Worm (Caenorhabditis elegans) whole organism, L4 larva: ENCODE data around the gene E02C12.11.

Experiments
- F37D6.2 ChIP-seq: sonication (generic microtip); optimal IDR thresholded peaks from 2 replicates; lab custom pipeline; 2016; ENCODE audit warnings: mild to moderate bottlenecking, missing genetic modification characterization, missing compliant biosample characterization
- aha-1 ChIP-seq: fragments of 150-350 bp; peaks from one replicate; lab custom pipeline; 2014; ENCODE audit warnings: missing biosample characterization, missing genetic modification characterization
- aly-2 ChIP-seq: sonication (generic microtip); optimal IDR thresholded peaks from 2 replicates; lab custom pipeline; 2018; ENCODE audit warnings: missing biosample characterization, missing genetic modification characterization
- attf-4 ChIP-seq: sonication (generic microtip); optimal IDR thresholded peaks from 3 replicates; lab custom pipeline; 2017; ENCODE audit warnings: missing biosample characterization, missing genetic modification characterization
- ceh-28 ChIP-seq: fragments of 150-350 bp; optimal IDR thresholded peaks from 2 replicates; lab custom pipeline; 2014; ENCODE audit warnings: missing biosample characterization, missing genetic modification reagents, missing genetic modification characterization
- ceh-82 ChIP-seq: sonication (generic microtip); optimal IDR thresholded peaks from 2 replicates; lab custom pipeline; 2017; ENCODE audit warnings: missing biosample characterization, missing genetic modification characterization
- ctbp-1 ChIP-seq: fragments of 200-800 bp; sonication (Bioruptor generic); IDR thresholded peaks from 2 replicates; pipeline ENCODE4 v1.3.6; 2022; ENCODE audit warnings: missing genetic modification reagents, missing genetic modification characterization, missing compliant biosample characterization
- daf-16 ChIP-seq, 3 experiments: sonication (generic microtip); optimal IDR thresholded peaks; 2 replicates each; lab custom pipeline; 2016 to 2017; ENCODE audit warnings: missing genetic modification characterization in 3 of 3, missing genetic modification reagents in 3 of 3, mild to moderate bottlenecking in 2 of 3, missing compliant biosample characterization in 2 of 3, missing biosample characterization in 1 of 3, moderate library complexity in 1 of 3
- daf-19 ChIP-seq: fragments of 200-800 bp; sonication (Bioruptor generic); conservative IDR thresholded peaks from 2 replicates; pipeline ENCODE4 v1.3.6; 2022; ENCODE audit warnings: missing genetic modification characterization, missing compliant biosample characterization
- dve-1 ChIP-seq: sonication (generic microtip); optimal IDR thresholded peaks from 2 replicates; lab custom pipeline; 2017; ENCODE audit warnings: antibody characterized with exemption, mild to moderate bottlenecking, missing genetic modification characterization, missing compliant biosample characterization; ENCODE audit not compliant: insufficient read depth
- egl-27 ChIP-seq: sonication (generic microtip); optimal IDR thresholded peaks from 3 replicates; lab custom pipeline; 2017; ENCODE audit warnings: missing biosample characterization, missing genetic modification reagents, missing genetic modification characterization
- egl-43 ChIP-seq: fragments of 200-800 bp; sonication (Bioruptor generic); IDR thresholded peaks from 2 replicates; pipeline ENCODE4 v1.3.6; 2022; ENCODE audit warnings: missing genetic modification reagents, missing genetic modification characterization, missing compliant biosample characterization
- fos-1 ChIP-seq: fragments of 150-350 bp; optimal IDR thresholded peaks from 2 replicates; lab custom pipeline; 2014; ENCODE audit warnings: missing biosample characterization, missing genetic modification characterization
- lin-38 ChIP-seq: fragments of 200-800 bp; sonication (Bioruptor generic); IDR thresholded peaks from 2 replicates; pipeline ENCODE4 v1.3.6; 2022; ENCODE audit warnings: missing genetic modification reagents, missing genetic modification characterization, missing compliant biosample characterization
- lir-3 ChIP-seq: sonication (generic microtip); optimal IDR thresholded peaks from 2 replicates; lab custom pipeline; 2016; ENCODE audit warnings: mild to moderate bottlenecking, missing genetic modification characterization, missing compliant biosample characterization
- madf-5 ChIP-seq, 2 experiments: fragments of 200-800 bp; sonication (Bioruptor generic); IDR thresholded peaks; 2 replicates each; pipeline ENCODE4 v1.3.6; 2022; ENCODE audit warnings: missing compliant biosample characterization in 2 of 2, missing genetic modification characterization in 2 of 2
- mxl-3 ChIP-seq: fragments of 200-800 bp; sonication (Bioruptor generic); optimal IDR thresholded peaks from 2 replicates; lab custom pipeline; 2018; ENCODE audit warnings: mild to moderate bottlenecking, missing genetic modification characterization, missing compliant biosample characterization
- nhr-11 ChIP-seq: fragments of 150-350 bp; optimal IDR thresholded peaks from 2 replicates; lab custom pipeline; 2014; ENCODE audit warnings: missing biosample characterization, missing genetic modification characterization
- nhr-77 ChIP-seq: fragments of 150-350 bp; optimal IDR thresholded peaks from 2 replicates; lab custom pipeline; 2014; ENCODE audit warnings: missing biosample characterization, missing genetic modification characterization
- saeg-2 ChIP-seq: fragments of 200-800 bp; sonication (Bioruptor generic); IDR thresholded peaks from 2 replicates; pipeline ENCODE4 v1.3.6; 2022; ENCODE audit warnings: missing genetic modification reagents, missing genetic modification characterization, missing compliant biosample characterization
- snpc-4 ChIP-seq: fragments of 150-350 bp; optimal IDR thresholded peaks from 2 replicates; lab custom pipeline; 2014; ENCODE audit warnings: missing biosample characterization, missing genetic modification characterization
- spr-1 ChIP-seq: sonication (generic microtip); optimal IDR thresholded peaks from 2 replicates; lab custom pipeline; 2016; ENCODE audit warnings: mild to moderate bottlenecking, missing genetic modification characterization, missing compliant biosample characterization
- unc-130 ChIP-seq: sonication (generic microtip); optimal IDR thresholded peaks from 2 replicates; lab custom pipeline; 2016; ENCODE audit warnings: missing genetic modification reagents, missing genetic modification characterization, missing compliant biosample characterization
- unc-62 ChIP-seq, 3 experiments: fragments of 150-350 bp in 1 of 3; sonication (generic microtip); optimal IDR thresholded peaks in 2 of 3; peaks in 1 of 3; 1 replicate in 1 of 3; 2 replicates in 2 of 3; lab custom pipeline; 2014 to 2017; ENCODE audit warnings: missing biosample characterization in 3 of 3, missing genetic modification characterization in 3 of 3, missing genetic modification reagents in 3 of 3, missing genotype in 1 of 3
- zfp-3 ChIP-seq: fragments of 200-800 bp; sonication (Bioruptor generic); conservative IDR thresholded peaks from 2 replicates; pipeline ENCODE4 v1.3.6; 2022; ENCODE audit warnings: missing genetic modification reagents, missing genetic modification characterization, missing compliant biosample characterization
- zip-2 ChIP-seq: fragments of 150-350 bp; optimal IDR thresholded peaks from 2 replicates; lab custom pipeline; 2014; ENCODE audit warnings: missing biosample characterization, missing genetic modification characterization

The E02C12.11 gene

DNA sequence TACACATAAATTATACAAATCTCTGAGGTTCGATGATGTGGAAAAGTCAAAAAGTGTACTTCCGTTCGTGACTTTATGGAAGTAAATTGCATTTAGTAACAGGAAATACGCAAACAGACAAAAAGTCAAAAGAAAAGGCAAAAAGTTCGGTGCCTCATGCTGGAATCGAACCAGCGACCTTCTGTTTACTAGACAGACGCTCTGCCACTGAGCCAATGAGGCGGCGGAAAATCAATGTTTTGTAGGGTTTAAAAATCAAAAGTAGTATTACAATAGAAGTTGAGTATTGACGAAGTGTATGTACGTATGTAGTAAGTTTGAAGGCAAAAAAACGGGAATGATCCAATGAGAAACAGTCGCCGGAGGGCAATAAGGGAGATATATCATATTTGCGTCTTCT lies 27.2 kb upstream of the E02C12.11 start:
- TF ChIP-seq unc-130 (peak; percentile 21), dve-1 (peak; percentile 42), egl-27 (tag; lab: Kevin White, UChicago) (no peak), daf-19 (GFP tag; lab: Robert Waterston, UW) (0 out of 2 replicates have a peak, but pooled peaks have one; percentile 39), madf-5 (GFP tag; IDR thresholded peaks at IDR 0.05; lab: Robert Waterston, UW) (0 out of 4 replicates have a peak, but pooled peaks of 1 of the 2 experiments have one; percentile 32), saeg-2 (GFP tag; lab: Robert Waterston, UW) (no peak), zfp-3 (GFP tag; lab: Robert Waterston, UW) (0 out of 2 replicates have a peak, but pooled peaks have one; percentile 42)

DNA sequence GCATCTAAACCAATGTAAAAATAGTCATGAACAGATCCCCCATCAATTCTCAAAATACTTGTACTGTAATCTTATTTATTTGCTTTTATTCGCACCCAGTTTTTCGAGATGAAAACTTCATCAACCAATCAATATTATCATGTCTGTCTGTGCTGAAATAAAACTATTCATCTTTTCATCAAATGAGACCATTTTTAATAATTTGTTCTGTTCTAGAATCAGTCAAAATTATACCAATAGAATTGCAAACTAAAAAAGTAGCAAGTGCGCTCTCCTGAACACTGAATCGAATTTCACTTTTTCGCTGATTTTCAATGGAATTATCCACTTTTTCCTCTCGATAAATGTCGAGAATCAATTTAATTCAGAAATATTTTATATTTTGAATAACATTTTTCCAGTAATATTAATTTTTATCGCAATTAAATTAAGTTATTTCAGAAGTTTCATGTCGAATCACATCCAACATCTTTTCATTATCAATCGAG lies 20.2 kb upstream of the E02C12.11 start, which contains the start of gene trpp-4:
TSS of gene trpp-4 (plus strand) at position 442 of the 488 bp plus-strand sequence.
- no peak for TF ChIP-seq mxl-3
- peak in 1 of 2 experiments; percentile 42 for TF ChIP-seq unc-62 (GFP tag; optimal IDR thresholded peaks at IDR 0.05 in 1 of 2; lab: Kevin White, UChicago)
- no peak for TF ChIP-seq unc-62 (tag; optimal IDR thresholded peaks at IDR 0.05; lab: Kevin White, UChicago)
- peak; percentile 91 for TF ChIP-seq aha-1 (tag; lab: Kevin White, UChicago)
- no peak for TF ChIP-seq daf-16 (GFP tag; optimal IDR thresholded peaks at IDR 0.05; lab: Kevin White, UChicago)
- no peak for TF ChIP-seq daf-16 (tag; optimal IDR thresholded peaks at IDR 0.05; lab: Kevin White, UChicago)

DNA sequence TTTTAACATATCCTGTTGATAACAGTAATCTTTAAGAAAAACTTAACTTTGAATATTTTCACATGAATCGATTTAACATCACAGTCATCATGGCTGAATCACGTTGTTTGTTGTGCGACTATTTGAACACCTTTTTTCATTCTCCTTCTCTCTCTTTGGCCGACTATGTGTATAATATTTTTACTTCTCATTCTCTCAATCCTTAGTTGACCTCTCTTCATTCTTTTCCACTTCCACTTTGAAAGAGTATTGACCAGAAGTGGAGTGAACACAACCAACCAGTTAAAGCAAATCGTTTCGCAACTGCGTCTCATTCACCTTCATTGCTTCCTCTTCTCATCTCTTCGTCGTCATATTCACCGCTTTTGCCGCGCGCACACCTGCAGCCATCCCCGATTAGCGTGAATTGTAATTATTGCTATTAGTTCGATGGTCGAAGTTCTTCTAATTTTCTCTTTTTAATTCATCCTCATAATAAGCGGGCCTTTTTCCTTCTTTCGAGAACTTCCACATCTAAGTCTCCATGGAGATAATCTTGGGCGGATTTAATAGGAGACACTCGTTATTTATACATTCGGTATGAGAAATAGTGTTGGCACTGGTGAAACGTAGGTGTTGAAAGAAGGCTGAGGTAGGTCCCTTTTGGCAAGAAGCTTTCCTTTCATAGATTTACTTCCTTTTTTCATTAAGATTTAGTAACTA lies 15.4 kb upstream of the E02C12.11 start:
- TF ChIP-seq spr-1 = no peak
- no peak for TF ChIP-seq ceh-28 (tag; lab: Kevin White, UChicago)
- no peak for TF ChIP-seq lin-38
- peak; percentile 15 for TF ChIP-seq mxl-3
- TF ChIP-seq, all 104 proteins: peak for 1

ce11 chrV:9391959-9392358 lies 12.3 kb upstream of the E02C12.11 start:
- TF ChIP-seq snpc-4 (tag; lab: Kevin White, UChicago) (peak; percentile 78), aly-2 (tag; lab: Kevin White, UChicago) (no peak)

ce11 chrV:9386143-9386542 lies 6.4 kb upstream of the E02C12.11 start, which contains the start of gene hum-2:
Gene hum-2 (plus strand): TSS chrV:9386175.
- TF ChIP-seq nhr-77 (tag; lab: Kevin White, UChicago) (no peak), aha-1 (tag; lab: Kevin White, UChicago) (peak; percentile 94), attf-4 (tag; lab: Kevin White, UChicago) (no peak), ctbp-1 (GFP tag; lab: Robert Waterston, UW) (no peak)

DNA sequence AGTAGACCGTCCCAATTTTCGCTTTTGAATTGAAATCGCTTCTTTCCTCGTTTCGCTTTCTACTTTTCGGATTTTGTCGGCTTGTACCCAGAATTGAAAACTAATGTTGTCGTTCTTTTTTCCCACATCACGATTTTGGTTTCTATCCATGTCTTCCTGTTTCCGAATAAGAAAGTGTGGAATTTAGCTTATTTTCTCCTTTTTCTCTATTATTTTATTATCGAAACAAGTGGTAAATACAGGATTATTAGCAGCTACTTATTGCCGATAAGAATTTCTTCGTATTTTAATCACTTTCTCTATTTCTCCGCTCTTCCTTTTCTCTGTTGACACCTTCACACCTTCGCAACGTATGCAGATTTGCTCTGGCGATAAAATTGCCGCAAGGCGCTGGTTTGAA lies 5.2 kb upstream of the E02C12.11 start:
- TF ChIP-seq zip-2 (tag; lab: Kevin White, UChicago) (no peak), F37D6.2 (tag; lab: Kevin White, UChicago) (no peak), nhr-11 (tag; lab: Kevin White, UChicago) (no peak), aha-1 (tag; lab: Kevin White, UChicago) (peak; percentile 52)

DNA sequence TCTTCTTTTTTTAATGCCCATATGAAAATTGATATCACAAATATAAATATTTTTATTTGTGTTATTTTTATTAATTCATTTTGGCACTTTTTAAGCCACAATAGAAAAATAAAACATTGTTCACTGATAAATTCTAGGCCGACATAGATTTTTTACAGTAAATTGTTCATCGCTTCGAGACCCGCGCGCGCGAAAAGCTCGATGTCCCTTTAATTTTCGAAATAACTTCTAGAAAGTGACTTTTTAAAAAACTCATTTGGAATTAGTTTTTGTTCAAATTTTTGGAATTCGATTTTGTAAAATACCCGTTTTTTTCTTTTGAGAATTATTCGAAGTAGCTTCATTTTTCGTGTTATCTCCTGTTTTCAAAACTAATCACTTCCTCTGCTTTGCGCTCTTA lies 4.7 kb upstream of the E02C12.11 start:
- TF ChIP-seq lir-3 (tag; lab: Kevin White, UChicago) = no peak
- TF ChIP-seq egl-27 (tag; lab: Kevin White, UChicago) = no peak
- no peak for TF ChIP-seq snpc-4 (tag; lab: Kevin White, UChicago)
- TF ChIP-seq ceh-82 (tag; lab: Kevin White, UChicago) = no peak
- no peak for TF ChIP-seq fos-1 (tag; lab: Kevin White, UChicago)
- TF ChIP-seq egl-43 (GFP tag; lab: Robert Waterston, UW) = no peak
- TF ChIP-seq, all 104 proteins: peak for 0
